Fruit fly (Drosophila melanogaster): ENCODE results near the gene PLCXD.

The PLCXD gene

dm6 chr2L:12010100-12010876 lies 38.9 kb upstream of the PLCXD start:
- no peak for TF ChIP-seq Dll (optimal IDR thresholded peaks at IDR 0.05)
- TF ChIP-seq psq (optimal IDR thresholded peaks at IDR 0.05), result no peak
- peak in 1 of 2 experiments; percentile 54 for TF ChIP-seq EcR (GFP tag; optimal IDR thresholded peaks at IDR 0.05)
- no peak for TF ChIP-seq usp (GFP tag; optimal IDR thresholded peaks at IDR 0.05)
- no peak for TF ChIP-seq pan (optimal IDR thresholded peaks at IDR 0.05)
- TF ChIP-seq CG8478 (optimal IDR thresholded peaks at IDR 0.05), result no peak

DNA sequence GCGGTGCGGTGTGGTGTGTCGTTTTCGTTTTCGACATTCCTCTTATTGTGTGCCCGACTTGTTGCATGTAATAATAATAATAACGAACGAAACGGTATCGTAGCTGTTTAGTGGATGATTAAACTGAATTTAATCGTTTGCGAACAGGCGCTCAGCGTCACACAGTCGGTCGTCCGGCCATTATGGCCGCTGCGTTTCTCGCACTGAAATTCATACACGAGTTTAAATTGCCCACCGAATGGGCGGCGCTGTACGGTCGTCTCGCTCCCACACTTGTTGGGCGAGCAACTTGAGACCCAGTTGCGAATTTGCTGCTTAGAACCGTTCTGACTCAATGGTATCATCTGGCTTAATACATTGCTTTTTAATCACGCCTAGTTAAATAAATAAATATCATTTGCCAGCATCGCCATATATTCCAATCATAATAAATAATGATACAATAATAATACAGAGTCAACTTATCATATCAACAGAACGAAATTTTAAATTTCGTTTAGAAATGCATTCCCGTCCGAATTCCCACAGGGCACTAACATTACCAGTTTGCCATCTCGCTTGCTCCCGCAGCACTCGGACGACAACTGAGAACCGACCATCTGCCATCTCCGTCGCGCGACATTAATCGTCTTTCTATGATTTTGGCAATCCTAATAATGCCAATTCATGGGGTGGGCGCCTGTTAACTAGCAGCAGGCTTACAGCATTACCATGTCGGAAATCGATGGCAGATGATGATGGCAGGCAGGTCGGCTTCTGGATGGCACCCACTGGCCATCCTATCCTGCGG lies 38.1 kb upstream of the PLCXD start:
- TF ChIP-seq CG8478 (optimal IDR thresholded peaks at IDR 0.05) (peak; percentile 79), pan (optimal IDR thresholded peaks at IDR 0.05) (no peak), Dll (optimal IDR thresholded peaks at IDR 0.05) (peak; percentile 65)

DNA sequence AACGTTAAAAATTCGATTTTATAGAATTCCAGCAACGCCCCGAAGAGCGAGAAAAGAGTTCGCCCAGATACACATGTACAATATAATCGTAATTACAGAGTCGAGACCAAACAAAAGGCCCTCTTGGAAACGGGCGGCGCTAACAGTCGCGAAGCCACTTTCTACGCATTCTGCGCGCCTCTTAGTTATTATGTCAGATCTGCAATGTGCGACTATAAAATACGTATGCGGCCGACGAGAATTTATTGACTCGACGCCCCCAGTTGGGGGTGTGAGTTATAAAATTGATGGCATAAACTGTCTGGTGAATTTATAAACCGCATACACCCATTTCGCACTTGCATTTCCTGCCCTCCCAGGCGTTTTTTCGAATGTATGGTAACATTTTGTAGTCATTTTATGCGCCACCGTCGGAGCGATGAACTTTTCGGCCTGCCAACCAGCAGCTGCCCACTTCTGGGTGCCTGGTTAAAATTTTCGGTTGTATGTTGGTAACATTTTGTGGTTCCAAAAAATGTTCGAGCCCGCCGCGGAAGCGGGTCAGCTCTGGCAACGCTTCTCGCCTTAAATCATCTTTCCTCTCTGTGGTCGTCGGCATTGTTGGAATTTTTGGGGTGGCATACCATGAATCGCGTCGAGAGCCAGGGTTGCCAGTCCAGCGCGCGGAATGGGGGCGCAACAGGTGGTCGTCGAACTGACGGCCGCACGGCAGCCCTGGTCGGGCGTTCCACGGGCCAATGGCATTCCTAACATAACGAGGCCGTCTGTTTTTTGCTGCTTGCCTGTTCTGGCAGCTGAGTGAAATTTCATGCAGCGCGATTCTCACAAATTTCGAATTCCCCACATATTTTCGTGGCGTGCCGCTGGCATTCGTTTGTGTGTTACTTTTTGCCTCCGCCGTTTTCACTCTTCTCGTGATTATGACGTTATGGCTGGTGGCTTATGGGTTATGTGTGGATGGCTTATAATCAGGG lies 37.2 kb upstream of the PLCXD start:
- TF ChIP-seq Dll (optimal IDR thresholded peaks at IDR 0.05), result peak; percentile 42
- TF ChIP-seq EcR (GFP tag; optimal IDR thresholded peaks at IDR 0.05), result peak; percentile 96 to 98
- TF ChIP-seq usp (GFP tag; optimal IDR thresholded peaks at IDR 0.05), result no peak

DNA sequence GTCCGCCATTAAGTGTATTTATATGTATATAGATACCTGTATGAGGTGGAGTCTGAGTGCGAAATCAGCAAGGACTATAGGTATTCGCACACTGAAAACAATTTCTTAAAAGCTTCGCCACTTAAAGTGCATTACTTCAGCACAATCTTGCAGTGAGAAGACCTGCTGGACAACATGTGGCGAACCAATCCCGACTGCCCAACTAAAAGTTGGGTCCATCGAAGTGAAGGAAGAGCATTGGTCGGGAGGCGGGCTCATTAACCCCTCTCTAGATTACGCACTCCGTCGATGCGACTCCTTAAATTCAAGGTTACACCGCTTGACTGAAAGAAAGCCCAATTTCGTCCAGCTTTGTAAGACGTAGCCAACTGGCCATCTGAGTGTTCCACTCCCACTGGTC lies 36.0 kb upstream of the PLCXD start:
- TF ChIP-seq usp (GFP tag; optimal IDR thresholded peaks at IDR 0.05) (no peak), EcR (GFP tag; optimal IDR thresholded peaks at IDR 0.05) (peak in 1 of 2 experiments; percentile 52), psq (optimal IDR thresholded peaks at IDR 0.05) (no peak), pan (optimal IDR thresholded peaks at IDR 0.05) (no peak), Dll (optimal IDR thresholded peaks at IDR 0.05) (no peak), CG8478 (optimal IDR thresholded peaks at IDR 0.05) (no peak)

- TF ChIP-seq pan (optimal IDR thresholded peaks at IDR 0.05) (no peak), EcR (GFP tag; optimal IDR thresholded peaks at IDR 0.05) (peak in 1 of 2 experiments; percentile 97)
These were observed 35.4 kb upstream of the PLCXD start for dm6 chr2L:12013741-12014393.

dm6 chr2L:12020735-12021134 lies 28.5 kb upstream of the PLCXD start, which contains the start of gene Wdr81:
Gene Wdr81 (minus strand): TSS chr2L:12020960.
- TF ChIP-seq usp (GFP tag; optimal IDR thresholded peaks at IDR 0.05) (no peak), psq (optimal IDR thresholded peaks at IDR 0.05) (no peak), EcR (GFP tag; optimal IDR thresholded peaks at IDR 0.05) (no peak), pan (optimal IDR thresholded peaks at IDR 0.05) (no peak), CG8478 (optimal IDR thresholded peaks at IDR 0.05) (no peak), Dll (optimal IDR thresholded peaks at IDR 0.05) (no peak)

DNA sequence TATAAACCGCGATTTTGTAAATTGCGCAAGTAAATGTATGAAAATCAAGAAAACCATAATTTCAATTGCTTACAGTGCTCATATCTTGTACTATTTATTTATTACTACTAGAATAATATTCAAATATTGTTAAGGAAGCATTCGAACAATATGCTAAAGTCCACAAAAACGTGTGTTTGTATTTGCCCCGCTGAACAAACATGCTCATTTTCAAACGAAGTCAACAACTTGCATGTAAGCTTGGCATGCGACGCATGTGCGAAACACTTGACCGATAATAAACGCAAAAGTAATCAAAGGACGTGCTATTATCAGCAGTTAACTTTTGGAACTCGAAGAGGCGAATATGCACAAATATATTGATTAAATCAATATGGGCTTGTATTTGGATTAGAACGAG lies 28.0 kb upstream of the PLCXD start:
- TF ChIP-seq pan (optimal IDR thresholded peaks at IDR 0.05) (no peak), CG8478 (optimal IDR thresholded peaks at IDR 0.05) (no peak), usp (GFP tag; optimal IDR thresholded peaks at IDR 0.05) (no peak), Dll (optimal IDR thresholded peaks at IDR 0.05) (no peak), EcR (GFP tag; optimal IDR thresholded peaks at IDR 0.05) (no peak), psq (optimal IDR thresholded peaks at IDR 0.05) (no peak)

DNA sequence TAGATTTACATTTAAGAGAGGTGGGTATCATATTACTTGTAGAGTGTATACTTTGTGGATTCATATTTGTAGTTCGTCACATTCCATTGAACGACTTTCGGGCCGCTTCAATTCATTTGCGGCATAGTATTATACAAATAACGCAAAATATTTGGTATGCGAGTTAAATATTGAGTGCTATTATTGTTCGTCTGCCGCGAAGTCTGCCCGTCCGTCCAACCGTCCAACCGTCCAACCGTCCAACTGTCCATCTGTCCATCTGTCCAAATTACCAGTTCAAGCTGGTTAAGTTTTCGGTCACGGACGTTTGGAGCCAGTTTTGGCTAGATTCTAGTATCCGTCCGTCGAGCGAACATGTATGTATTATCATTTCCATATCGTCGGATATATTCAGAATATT lies 25.1 kb upstream of the PLCXD start:
- TF ChIP-seq psq (optimal IDR thresholded peaks at IDR 0.05) (no peak), EcR (GFP tag; optimal IDR thresholded peaks at IDR 0.05) (no peak), Dll (optimal IDR thresholded peaks at IDR 0.05) (no peak), pan (optimal IDR thresholded peaks at IDR 0.05) (no peak), usp (GFP tag; optimal IDR thresholded peaks at IDR 0.05) (no peak), CG8478 (optimal IDR thresholded peaks at IDR 0.05) (no peak)

dm6 chr2L:12025505-12025904 lies 23.7 kb upstream of the PLCXD start:
- TF ChIP-seq usp (GFP tag; optimal IDR thresholded peaks at IDR 0.05), result no peak
- TF ChIP-seq CG8478 (optimal IDR thresholded peaks at IDR 0.05), result no peak
- no peak for TF ChIP-seq Dll (optimal IDR thresholded peaks at IDR 0.05)
- no peak for TF ChIP-seq pan (optimal IDR thresholded peaks at IDR 0.05)
- TF ChIP-seq psq (optimal IDR thresholded peaks at IDR 0.05), result no peak
- no peak for TF ChIP-seq EcR (GFP tag; optimal IDR thresholded peaks at IDR 0.05)

DNA sequence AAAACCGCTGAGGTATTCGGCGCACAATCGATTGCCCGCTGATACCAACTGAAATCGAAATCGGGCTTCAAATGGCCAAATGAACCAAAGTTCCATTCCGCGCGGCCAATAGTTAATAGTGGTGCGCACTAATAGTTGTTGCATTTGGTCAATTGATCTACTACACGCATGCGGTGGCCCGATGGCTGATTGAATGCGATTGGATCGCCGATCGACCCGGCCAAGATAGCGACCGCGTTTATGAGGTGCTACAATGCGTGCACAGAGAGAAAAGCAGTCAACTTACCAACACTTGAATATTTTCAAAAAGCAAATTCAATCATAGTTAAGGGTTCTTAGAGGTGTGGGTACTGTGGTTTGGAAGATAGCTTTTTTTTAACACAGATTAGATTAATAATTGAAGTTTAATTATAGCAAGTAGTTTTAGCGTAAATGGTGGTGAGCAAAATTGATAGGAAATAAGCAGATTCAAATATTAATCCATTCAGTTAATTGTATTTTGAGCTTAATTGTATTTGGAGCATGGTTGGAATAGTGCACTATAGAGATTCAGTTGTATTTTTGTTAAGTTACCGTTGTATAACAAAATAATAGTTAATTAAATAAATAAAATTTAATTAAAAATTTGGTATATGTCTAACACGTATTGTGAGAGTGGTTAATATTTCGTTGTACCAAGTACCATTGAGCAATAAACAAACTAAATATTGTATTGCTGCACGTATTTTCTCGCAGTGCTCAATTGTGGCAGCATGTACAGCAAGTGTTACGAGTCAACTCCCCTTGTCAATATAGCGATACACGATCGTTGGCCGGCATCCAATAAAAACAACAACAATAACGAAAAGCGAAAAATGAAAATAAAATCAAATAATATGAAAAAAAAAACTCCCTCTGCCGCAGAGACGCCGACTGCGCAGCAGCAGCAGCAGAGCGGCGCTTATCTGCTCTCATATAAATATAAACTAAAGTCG lies 22.5 kb upstream of the PLCXD start:
- TF ChIP-seq usp (GFP tag; optimal IDR thresholded peaks at IDR 0.05) (no peak), Dll (optimal IDR thresholded peaks at IDR 0.05) (no peak), pan (optimal IDR thresholded peaks at IDR 0.05) (no peak), EcR (GFP tag; optimal IDR thresholded peaks at IDR 0.05) (no peak), CG8478 (optimal IDR thresholded peaks at IDR 0.05) (no peak), psq (optimal IDR thresholded peaks at IDR 0.05) (no peak)
